Worm (Caenorhabditis elegans): ENCODE data around the gene Y43B11AR.3.

Y43B11AR.3 gene

ce11 chrIV:7044552-7045139 lies 38.9 kb downstream of the Y43B11AR.3 start, which contains the start of gene tin-9.1:
TSS of gene tin-9.1 (minus strand) at chrIV:7044602.
- TF ChIP-seq zag-1 (tag; optimal IDR thresholded peaks at IDR 0.05) (no peak), nhr-11 (tag; optimal IDR thresholded peaks at IDR 0.05) (no peak), nhr-67 (tag; optimal IDR thresholded peaks at IDR 0.05) (no peak), R02D3.7 (tag; optimal IDR thresholded peaks at IDR 0.05) (peak; percentile 2), aly-2 (tag; optimal IDR thresholded peaks at IDR 0.05) (no peak), pha-4 (tag; optimal IDR thresholded peaks at IDR 0.05) (peak; percentile 89), nhr-77 (tag; optimal IDR thresholded peaks at IDR 0.05) (no peak), nhr-28 (tag; optimal IDR thresholded peaks at IDR 0.05) (no peak), tbx-2 (tag; optimal IDR thresholded peaks at IDR 0.05) (peak; percentile 35), nhr-25 (tag; optimal IDR thresholded peaks at IDR 0.05) (peak; percentile 55), eor-1 (tag; optimal IDR thresholded peaks at IDR 0.05) (no peak), mml-1 (tag; optimal IDR thresholded peaks at IDR 0.05) (no peak), ztf-11 (tag; optimal IDR thresholded peaks at IDR 0.05) (no peak), lin-39 (tag; optimal IDR thresholded peaks at IDR 0.05) (no peak), ceh-9 (tag; optimal IDR thresholded peaks at IDR 0.05) (no peak), elt-2 (tag; optimal IDR thresholded peaks at IDR 0.05) (peak; percentile 34), skn-1 (tag; optimal IDR thresholded peaks at IDR 0.05) (no peak), fos-1 (tag; optimal IDR thresholded peaks at IDR 0.05) (no peak), ztf-4 (tag; optimal IDR thresholded peaks at IDR 0.05) (no peak), lin-15B (tag; optimal IDR thresholded peaks at IDR 0.05) (peak; percentile 76), lsy-12 (tag; optimal IDR thresholded peaks at IDR 0.05) (no peak), pqm-1 (tag; optimal IDR thresholded peaks at IDR 0.05) (peak; percentile 11), jun-1 (tag; optimal IDR thresholded peaks at IDR 0.05) (peak; percentile 47), nhr-76 (tag; optimal IDR thresholded peaks at IDR 0.05) (no peak), elt-1 (tag; optimal IDR thresholded peaks at IDR 0.05) (peak; percentile 19), egl-5 (tag; optimal IDR thresholded peaks at IDR 0.05) (no peak), unc-39 (tag; optimal IDR thresholded peaks at IDR 0.05) (no peak), hmg-11 (tag; optimal IDR thresholded peaks at IDR 0.05) (peak; percentile 40), nhr-23 (tag; optimal IDR thresholded peaks at IDR 0.05) (peak; percentile 80), ceh-28 (tag; optimal IDR thresholded peaks at IDR 0.05) (peak; percentile 35), fkh-10 (GFP tag; optimal IDR thresholded peaks at IDR 0.05) (no peak), unc-62 (GFP tag; optimal IDR thresholded peaks at IDR 0.05) (no peak), fkh-2 (tag; optimal IDR thresholded peaks at IDR 0.05) (no peak), ama-1 (optimal IDR thresholded peaks at IDR 0.05) (no peak), daf-12 (tag; optimal IDR thresholded peaks at IDR 0.05) (no peak), mdl-1 (tag; optimal IDR thresholded peaks at IDR 0.05) (no peak), nhr-237 (tag; optimal IDR thresholded peaks at IDR 0.05) (no peak), ceh-82 (tag; optimal IDR thresholded peaks at IDR 0.05) (no peak), nhr-43 (tag; optimal IDR thresholded peaks at IDR 0.05; ENCODE audit: poor library complexity, severe bottlenecking) (peak; percentile 35), egl-27 (tag; optimal IDR thresholded peaks at IDR 0.05) (no peak), nfya-1 (tag; optimal IDR thresholded peaks at IDR 0.05; ENCODE audit: insufficient read depth) (peak; percentile 84), nhr-12 (tag; optimal IDR thresholded peaks at IDR 0.05) (no peak), ceh-16 (tag; optimal IDR thresholded peaks at IDR 0.05) (no peak), ZK546.5 (tag; optimal IDR thresholded peaks at IDR 0.05) (no peak), sea-2 (GFP tag; optimal IDR thresholded peaks at IDR 0.05) (no peak), snpc-4 (tag; optimal IDR thresholded peaks at IDR 0.05) (peak; percentile 88), elt-3 (tag; optimal IDR thresholded peaks at IDR 0.05) (no peak)

Data from whole organism, L3 larva.